Fruit fly (Drosophila melanogaster): ENCODE results near the gene CG17752.

CG17752 gene

dm6 chr3R:19657766-19658165 is 47.7 kb downstream of the CG17752 start, which contains the start of gene CG6184:
Gene CG6184 (minus strand): TSS chr3R:19657866.
- TF ChIP-seq insv (optimal IDR thresholded peaks at IDR 0.05) (no peak), ttk (optimal IDR thresholded peaks at IDR 0.05) (no peak), Sin3A (optimal IDR thresholded peaks at IDR 0.05) (no peak), Myc (optimal IDR thresholded peaks at IDR 0.05) (no peak), psq (optimal IDR thresholded peaks at IDR 0.05) (no peak), h (optimal IDR thresholded peaks at IDR 0.05) (no peak)

- no peak for TF ChIP-seq ttk (optimal IDR thresholded peaks at IDR 0.05)
- TF ChIP-seq h (optimal IDR thresholded peaks at IDR 0.05) = no peak
- TF ChIP-seq insv (optimal IDR thresholded peaks at IDR 0.05) = no peak
- TF ChIP-seq Sin3A (optimal IDR thresholded peaks at IDR 0.05) = no peak
- TF ChIP-seq psq (optimal IDR thresholded peaks at IDR 0.05) = no peak
- TF ChIP-seq Myc (optimal IDR thresholded peaks at IDR 0.05) = no peak
Measured at dm6 chr3R:19659448-19659847, 49.4 kb downstream of the CG17752 start, which contains the start of gene ort. Gene ort (plus strand): TSS chr3R:19659748.
